Fruit fly (Drosophila melanogaster) whole organism, embryonic: ENCODE measurements around the gene Crg-1.

ENCODE experiments used
- Awh ChIP-seq: fragments of 200-800 bp; sonication (Bioruptor generic); IDR thresholded peaks from 2 replicates; pipeline ENCODE4, ENCODE4 v1.3.6; 2022; ENCODE audit warnings: missing biosample characterization, missing genetic modification characterization
- BEAF-32 ChIP-seq: fragments of 200-800 bp; sonication (Bioruptor generic); optimal IDR thresholded peaks from 3 replicates; lab custom pipeline; 2017; ENCODE audit warnings: missing biosample characterization, missing genetic modification characterization, mild to moderate bottlenecking, moderate library complexity, missing genetic modification reagents
- BtbVII ChIP-seq: fragments of 200-800 bp; sonication (Bioruptor generic); optimal IDR thresholded peaks from 3 replicates; lab custom pipeline; 2017; ENCODE audit warnings: missing biosample characterization, mild to moderate bottlenecking, missing genetic modification characterization
- C15 ChIP-seq: fragments of 200-800 bp; sonication (Bioruptor generic); IDR thresholded peaks from 3 replicates; pipeline ENCODE4 v1.3.6; 2022; ENCODE audit warnings: missing biosample characterization, missing genetic modification characterization
- CG10431 ChIP-seq: fragments of 200-800 bp; sonication (Bioruptor generic); optimal IDR thresholded peaks from 3 replicates; lab custom pipeline; 2018; ENCODE audit warnings: missing biosample characterization, mild to moderate bottlenecking, missing genetic modification characterization
- CG11085 ChIP-seq: fragments of 200-800 bp; sonication (Bioruptor generic); IDR thresholded peaks from 2 replicates; pipeline ENCODE4 v1.3.6; 2022; ENCODE audit warnings: missing biosample characterization, missing genetic modification characterization
- CG11456 ChIP-seq: fragments of 200-800 bp; sonication (Bioruptor generic); IDR thresholded peaks from 3 replicates; pipeline ENCODE4 v1.3.6; 2022; ENCODE audit warnings: missing biosample characterization, missing genetic modification characterization
- CG15514 ChIP-seq: fragments of 200-800 bp; sonication (Bioruptor generic); optimal IDR thresholded peaks from 3 replicates; lab custom pipeline; 2017; ENCODE audit warnings: missing biosample characterization, missing genetic modification characterization, mild to moderate bottlenecking, moderate library complexity, missing genetic modification reagents
- CG17328 ChIP-seq: fragments of 200-800 bp; sonication (Bioruptor generic); IDR thresholded peaks from 2 replicates; pipeline ENCODE4 v1.3.6; 2022; ENCODE audit warnings: missing biosample characterization, missing genetic modification characterization
- CG17568 ChIP-seq: fragments of 200-800 bp; sonication (Bioruptor generic); optimal IDR thresholded peaks from 2 replicates; lab custom pipeline; 2018; ENCODE audit warnings: missing biosample characterization, mild to moderate bottlenecking, missing genetic modification characterization, moderate library complexity
- CG2199 ChIP-seq: fragments of 200-800 bp; sonication (Bioruptor generic); IDR thresholded peaks from 3 replicates; pipeline ENCODE4 v1.3.6; 2022; ENCODE audit warnings: missing biosample characterization, missing genetic modification characterization
- CG33213 ChIP-seq: fragments of 200-800 bp; sonication (Bioruptor generic); optimal IDR thresholded peaks from 3 replicates; lab custom pipeline; 2016; ENCODE audit warnings: missing biosample characterization, missing genetic modification characterization
- CG42726 ChIP-seq: fragments of 200-800 bp; sonication (Bioruptor generic); IDR thresholded peaks from 2 replicates; pipeline ENCODE4 v1.3.6; 2022; ENCODE audit warnings: missing biosample characterization, missing genetic modification characterization; ENCODE audit not compliant: partially characterized antibody
- CG4360 ChIP-seq: fragments of 200-800 bp; sonication (Bioruptor generic); IDR thresholded peaks from 2 replicates; pipeline ENCODE4 v1.3.6; 2022; ENCODE audit warnings: missing biosample characterization, missing genetic modification characterization
- CG6175 ChIP-seq: fragments of 200-800 bp; sonication (Bioruptor generic); IDR thresholded peaks from 3 replicates; pipeline ENCODE4 v1.3.6; 2022; ENCODE audit warnings: missing biosample characterization, missing genetic modification characterization
- CG6683 ChIP-seq: fragments of 200-800 bp; sonication (Bioruptor generic); optimal IDR thresholded peaks from 2 replicates; lab custom pipeline; 2017; ENCODE audit warnings: missing biosample characterization, mild to moderate bottlenecking, missing genetic modification characterization, missing genetic modification reagents
- CG6765 ChIP-seq: fragments of 200-800 bp; sonication (Bioruptor generic); optimal IDR thresholded peaks from 3 replicates; lab custom pipeline; 2017; ENCODE audit warnings: missing biosample characterization, mild to moderate bottlenecking, missing genetic modification characterization
- CG8089 ChIP-seq: fragments of 200-800 bp; sonication (Bioruptor generic); optimal IDR thresholded peaks from 3 replicates; lab custom pipeline; 2016; ENCODE audit warnings: missing biosample characterization, missing genetic modification characterization
- CG9437 ChIP-seq: fragments of 200-800 bp; sonication (Bioruptor generic); optimal IDR thresholded peaks from 2 replicates; lab custom pipeline; 2018; ENCODE audit warnings: missing biosample characterization, mild to moderate bottlenecking, missing genetic modification characterization
- D ChIP-seq, 2 experiments: fragments of 200-800 bp in 1 of 2; fragments of >200 bp in 1 of 2; sonication (Bioruptor generic) in 1 of 2; optimal IDR thresholded peaks; 2 replicates in 1 of 2; 3 replicates in 1 of 2; lab custom pipeline; 2017; ENCODE audit warnings: mild to moderate bottlenecking in 1 of 2, missing biosample characterization in 1 of 2, missing genetic modification characterization in 1 of 2, missing genetic modification reagents in 1 of 2
- Drgx ChIP-seq: fragments of 200-800 bp; sonication (Bioruptor generic); IDR thresholded peaks from 2 replicates; pipeline ENCODE4 v1.3.6; 2022; ENCODE audit warnings: missing biosample characterization, missing genetic modification characterization
- Gsc ChIP-seq: fragments of 200-800 bp; sonication (Bioruptor generic); IDR thresholded peaks from 2 replicates; pipeline ENCODE4 v1.3.6; 2022; ENCODE audit warnings: missing biosample characterization, missing genetic modification characterization
- Lhr ChIP-seq: fragments of 200-800 bp; sonication (Bioruptor generic); optimal IDR thresholded peaks from 3 replicates; lab custom pipeline; 2017; ENCODE audit warnings: mild to moderate bottlenecking, missing biosample characterization, missing genetic modification reagents, missing genetic modification characterization
- Lpt ChIP-seq: fragments of >200 bp; optimal IDR thresholded peaks from 2 replicates; lab custom pipeline; 2018; ENCODE audit warnings: missing biosample characterization, missing genetic modification characterization
- Max ChIP-seq: fragments of 200-800 bp; sonication (Bioruptor generic); optimal IDR thresholded peaks from 2 replicates; lab custom pipeline; 2016; ENCODE audit warnings: missing biosample characterization, mild to moderate bottlenecking, missing genetic modification characterization
- Nf-YA ChIP-seq: fragments of 200-800 bp; sonication (Bioruptor generic); IDR thresholded peaks from 2 replicates; pipeline ENCODE4 v1.3.6; 2022; ENCODE audit warnings: missing biosample characterization, missing genetic modification characterization
- Ravus ChIP-seq: fragments of 200-800 bp; sonication (Bioruptor generic); IDR thresholded peaks from 2 replicates; pipeline ENCODE4 v1.3.6; 2022; ENCODE audit warnings: missing biosample characterization, missing genetic modification characterization
- ac ChIP-seq: fragments of 200-800 bp; sonication (Bioruptor generic); optimal IDR thresholded peaks from 3 replicates; lab custom pipeline; 2017; ENCODE audit warnings: missing biosample characterization, mild to moderate bottlenecking, missing genetic modification characterization
- ap ChIP-seq: fragments of 200-800 bp; sonication (Bioruptor generic); IDR thresholded peaks from 2 replicates; pipeline ENCODE4 v1.3.6; 2022; ENCODE audit warnings: missing biosample characterization, missing genetic modification characterization
- bab2 ChIP-seq: fragments of 200-800 bp; sonication (Bioruptor generic); optimal IDR thresholded peaks from 2 replicates; lab custom pipeline; 2016; ENCODE audit warnings: missing biosample characterization, missing genetic modification characterization
- bcd ChIP-seq: fragments of 200-800 bp; sonication (Bioruptor generic); optimal IDR thresholded peaks from 2 replicates; lab custom pipeline; 2017; ENCODE audit warnings: missing biosample characterization, mild to moderate bottlenecking, missing genetic modification characterization
- danr ChIP-seq: fragments of 200-800 bp; sonication (Bioruptor generic); IDR thresholded peaks from 2 replicates; pipeline ENCODE4 v1.3.6; 2022; ENCODE audit warnings: missing biosample characterization, missing genetic modification characterization
- dm ChIP-seq: fragments of 200-800 bp; sonication (Bioruptor generic); optimal IDR thresholded peaks from 3 replicates; lab custom pipeline; 2016; ENCODE audit warnings: missing biosample characterization, missing genetic modification characterization
- en ChIP-seq: fragments of 200-800 bp; sonication (Bioruptor generic); optimal IDR thresholded peaks from 2 replicates; lab custom pipeline; 2016; ENCODE audit warnings: missing biosample characterization, missing genetic modification characterization
- eyg ChIP-seq: fragments of 200-800 bp; sonication (Bioruptor generic); optimal IDR thresholded peaks from 3 replicates; lab custom pipeline; 2016; ENCODE audit warnings: missing biosample characterization, missing genetic modification characterization
- gce ChIP-seq: fragments of 200-800 bp; sonication (Bioruptor generic); IDR thresholded peaks from 3 replicates; pipeline ENCODE4 v1.3.6; 2022; ENCODE audit warnings: missing biosample characterization, missing genetic modification characterization
- gfzf ChIP-seq: fragments of 200-800 bp; sonication (Bioruptor generic); optimal IDR thresholded peaks from 2 replicates; lab custom pipeline; 2016; ENCODE audit warnings: missing biosample characterization, mild to moderate bottlenecking, missing genetic modification characterization, moderate library complexity
- gsb-n ChIP-seq: fragments of 200-800 bp; sonication (Bioruptor generic); optimal IDR thresholded peaks from 3 replicates; lab custom pipeline; 2018; ENCODE audit warnings: missing biosample characterization, mild to moderate bottlenecking, missing genetic modification characterization
- h ChIP-seq: fragments of >200 bp; optimal IDR thresholded peaks from 2 replicates; lab custom pipeline; 2017
- insv ChIP-seq, 2 experiments: fragments of 200-800 bp; sonication (Bioruptor generic); optimal IDR thresholded peaks; 3 replicates each; lab custom pipeline; 2016 to 2018; ENCODE audit warnings: missing biosample characterization in 2 of 2, missing genetic modification characterization in 2 of 2
- jing ChIP-seq: fragments of 200-800 bp; sonication (Bioruptor generic); optimal IDR thresholded peaks from 2 replicates; lab custom pipeline; 2018; ENCODE audit warnings: missing biosample characterization, mild to moderate bottlenecking, missing genetic modification characterization
- lbe ChIP-seq: fragments of 200-800 bp; sonication (Bioruptor generic); optimal IDR thresholded peaks from 2 replicates; lab custom pipeline; 2016; ENCODE audit warnings: missing biosample characterization, mild to moderate bottlenecking, missing genetic modification characterization
- lola ChIP-seq, 3 experiments: fragments of >200 bp in 2 of 3; fragments of 200-800 bp in 1 of 3; sonication (Bioruptor generic) in 1 of 3; optimal IDR thresholded peaks; 2 replicates each; lab custom pipeline; 2017 to 2019; ENCODE audit warnings: missing biosample characterization in 3 of 3, missing genetic modification characterization in 3 of 3, mild to moderate bottlenecking in 1 of 3, moderate library complexity in 1 of 3
- lov ChIP-seq, 2 experiments: fragments of 200-800 bp in 1 of 2; fragments of >200 bp in 1 of 2; sonication (Bioruptor generic) in 1 of 2; IDR thresholded peaks in 1 of 2; optimal IDR thresholded peaks in 1 of 2; 2 replicates in 1 of 2; 3 replicates in 1 of 2; pipeline versions ENCODE4 v1.3.6 to Lab custom; 2017 to 2022; ENCODE audit warnings: missing biosample characterization in 1 of 2, missing genetic modification characterization in 1 of 2
- nau ChIP-seq: fragments of 200-800 bp; sonication (Bioruptor generic); optimal IDR thresholded peaks from 3 replicates; lab custom pipeline; 2017; ENCODE audit warnings: missing biosample characterization, mild to moderate bottlenecking, missing genetic modification characterization, missing genetic modification reagents
- oc ChIP-seq: fragments of 200-800 bp; sonication (Bioruptor generic); optimal IDR thresholded peaks from 2 replicates; lab custom pipeline; 2018; ENCODE audit warnings: missing biosample characterization, mild to moderate bottlenecking, missing genetic modification characterization, moderate library complexity
- pfk ChIP-seq: fragments of 200-800 bp; sonication (Bioruptor generic); optimal IDR thresholded peaks from 2 replicates; lab custom pipeline; 2018; ENCODE audit warnings: missing biosample characterization, mild to moderate bottlenecking, missing genetic modification characterization, moderate library complexity
- rib ChIP-seq: fragments of 200-800 bp; sonication (Bioruptor generic); IDR thresholded peaks from 2 replicates; pipeline ENCODE4 v1.3.6; 2022; ENCODE audit warnings: missing biosample characterization, missing genetic modification characterization
- ro ChIP-seq: fragments of 200-800 bp; sonication (Bioruptor generic); IDR thresholded peaks from 2 replicates; pipeline ENCODE4 v1.3.6; 2022; ENCODE audit warnings: missing biosample characterization, missing genetic modification characterization

Crg-1 gene

dm6 chrX:3777236-3777635 is 15.8 kb upstream of the Crg-1 start:
- no peak for TF ChIP-seq CG6765 (GFP tag; lab: Kevin White, UChicago)
- no peak for TF ChIP-seq D (optimal IDR thresholded peaks at IDR 0.05; lab: Kevin White, UChicago)
- peak; percentile 61 for TF ChIP-seq D (GFP tag; optimal IDR thresholded peaks at IDR 0.05; lab: Kevin White, UChicago)
- TF ChIP-seq Max: peak; percentile 67
- TF ChIP-seq Awh: peak; percentile 70
- TF ChIP-seq insv (GFP tag; optimal IDR thresholded peaks at IDR 0.05; lab: Kevin White, UChicago): peak in 1 of 2 experiments; percentile 67
- TF ChIP-seq CG42726 (GFP tag; lab: Robert Waterston, UW): 0 out of 2 replicates have a peak, but pooled peaks have one; percentile 11
- TF ChIP-seq Lhr: peak; percentile 68
- TF ChIP-seq CG4360 (GFP tag; lab: Robert Waterston, UW): peak; percentile 92
- TF ChIP-seq gsb-n (tag; lab: Kevin White, UChicago): peak; percentile 33
- no peak for TF ChIP-seq en
- peak; percentile 17; the same call in 1 of the 2 replicates for TF ChIP-seq CG11085
- TF ChIP-seq CG9437 (GFP tag; lab: Kevin White, UChicago): no peak
- no peak for TF ChIP-seq lov (optimal IDR thresholded peaks at IDR 0.05; lab: Kevin White, UChicago)
- TF ChIP-seq lov (GFP tag; IDR thresholded peaks at IDR 0.05; lab: Robert Waterston, UW): peak; percentile 58; the same call in 1 of the 3 replicates
- TF ChIP-seq eyg: peak; percentile 37
- TF ChIP-seq danr (GFP tag; lab: Robert Waterston, UW): no peak
- TF ChIP-seq CG8089 (GFP tag; lab: Kevin White, UChicago): peak; percentile 33
- TF ChIP-seq ac: peak; percentile 66
- TF ChIP-seq bcd (GFP tag; lab: Kevin White, UChicago): peak; percentile 52
- TF ChIP-seq ap (GFP tag; lab: Robert Waterston, UW): no peak
- peak; percentile 76 for TF ChIP-seq CG10431 (GFP tag; lab: Kevin White, UChicago)
- peak; percentile 61 for TF ChIP-seq lbe (GFP tag; lab: Kevin White, UChicago)
- TF ChIP-seq gfzf (GFP tag; lab: Kevin White, UChicago): no peak
- peak; percentile 79 for TF ChIP-seq BtbVII
- peak; percentile 73 for TF ChIP-seq nau (GFP tag; lab: Kevin White, UChicago)
- TF ChIP-seq Lpt (GFP tag; lab: Kevin White, UChicago): no peak
- peak; percentile 83 for TF ChIP-seq Drgx
- peak; percentile 76; the same call in 1 of the 2 replicates for TF ChIP-seq rib (GFP tag; lab: Robert Waterston, UW)
- TF ChIP-seq lola (GFP tag; optimal IDR thresholded peaks at IDR 0.05; lab: Kevin White, UChicago): no peak
- peak; percentile 70 for TF ChIP-seq pfk (GFP tag; lab: Kevin White, UChicago)
- TF ChIP-seq h (lab: Kevin White, UChicago): no peak
- no peak for TF ChIP-seq jing (GFP tag; lab: Kevin White, UChicago)
- peak; percentile 67 for TF ChIP-seq dm (GFP tag; lab: Kevin White, UChicago)
- TF ChIP-seq C15 (GFP tag; lab: Robert Waterston, UW): no peak
- no peak for TF ChIP-seq BEAF-32
- TF ChIP-seq CG6175: no peak
- TF ChIP-seq CG33213 (GFP tag; lab: Kevin White, UChicago): peak; percentile 50
- TF ChIP-seq Nf-YA: no peak
- TF ChIP-seq CG17568 (GFP tag; lab: Kevin White, UChicago): peak; percentile 58
- TF ChIP-seq ro (GFP tag; lab: Robert Waterston, UW): no peak
- peak; percentile 57 for TF ChIP-seq CG15514
- peak; percentile 55; the same call in 2 of the 3 replicates for TF ChIP-seq CG2199 (GFP tag; lab: Robert Waterston, UW)
- TF ChIP-seq CG6683: peak; percentile 67
- TF ChIP-seq Ravus (GFP tag; lab: Robert Waterston, UW): no peak
- peak; percentile 65; the same call in 1 of the 3 replicates for TF ChIP-seq gce
- TF ChIP-seq oc (tag; lab: Kevin White, UChicago): peak; percentile 70
- TF ChIP-seq CG11456: no peak
- TF ChIP-seq CG17328 (GFP tag; lab: Robert Waterston, UW): peak; percentile 29
- no peak for TF ChIP-seq Gsc (GFP tag; lab: Robert Waterston, UW)
- TF ChIP-seq bab2 (GFP tag; lab: Kevin White, UChicago): peak; percentile 57
